Worm (Caenorhabditis elegans) whole organism, early embryonic: ENCODE data around the gene cut-5.

Experiments
- B0310.2 ChIP-seq: sonication (generic microtip); optimal IDR thresholded peaks from 2 replicates; lab custom pipeline; 2016; ENCODE audit warnings: mild to moderate bottlenecking, missing genetic modification characterization, missing compliant biosample characterization
- F13C5.2 ChIP-seq: sonication (generic microtip); optimal IDR thresholded peaks from 2 replicates; lab custom pipeline; 2017; ENCODE audit warnings: mild to moderate bottlenecking, missing genetic modification characterization, inconsistent platforms, missing compliant biosample characterization
- aly-1 ChIP-seq: sonication (generic microtip); optimal IDR thresholded peaks from 2 replicates; lab custom pipeline; 2016; ENCODE audit warnings: missing genetic modification characterization, missing compliant biosample characterization
- ama-1 ChIP-seq: fragments of 150-350 bp; optimal IDR thresholded peaks from 2 replicates; lab custom pipeline; 2014
- ceh-13 ChIP-seq: fragments of 200-800 bp; sonication (Bioruptor generic); optimal IDR thresholded peaks from 2 replicates; lab custom pipeline; 2018; ENCODE audit warnings: mild to moderate bottlenecking, missing genetic modification characterization, missing compliant biosample characterization
- ceh-36 ChIP-seq: sonication (generic microtip); optimal IDR thresholded peaks from 2 replicates; lab custom pipeline; 2016; ENCODE audit warnings: missing genetic modification characterization, inconsistent platforms, missing compliant biosample characterization
- ets-7 ChIP-seq: sonication (generic microtip); optimal IDR thresholded peaks from 2 replicates; lab custom pipeline; 2016; ENCODE audit warnings: missing genotype, missing genetic modification characterization, missing compliant biosample characterization
- flt-1 ChIP-seq: fragments of 200-800 bp; sonication (Bioruptor generic); IDR thresholded peaks from 2 replicates; pipeline ENCODE4 v1.3.6; 2022; ENCODE audit warnings: missing genetic modification characterization, missing compliant biosample characterization
- hmbx-1 ChIP-seq: sonication (generic microtip); optimal IDR thresholded peaks from 2 replicates; lab custom pipeline; 2016; ENCODE audit warnings: mild to moderate bottlenecking, missing genetic modification characterization, missing compliant biosample characterization
- hmg-4 ChIP-seq: fragments of 200-800 bp; sonication (Bioruptor generic); optimal IDR thresholded peaks from 2 replicates; lab custom pipeline; 2018; ENCODE audit warnings: mild to moderate bottlenecking, missing genetic modification characterization, missing compliant biosample characterization
- hnd-1 ChIP-seq: sonication (generic microtip); optimal IDR thresholded peaks from 2 replicates; lab custom pipeline; 2016; ENCODE audit warnings: missing genetic modification characterization, missing compliant biosample characterization
- pes-1 ChIP-seq: fragments of 200-800 bp; sonication (Bioruptor generic); IDR thresholded peaks from 2 replicates; pipeline ENCODE4 v1.3.6; 2022; ENCODE audit warnings: missing genetic modification reagents, missing genetic modification characterization, missing compliant biosample characterization
- scrt-1 ChIP-seq: fragments of 200-800 bp; sonication (Bioruptor generic); IDR thresholded peaks from 2 replicates; pipeline ENCODE4 v1.3.6; 2022; ENCODE audit warnings: missing genetic modification characterization, missing compliant biosample characterization
- sea-1 ChIP-seq: fragments of 200-800 bp; sonication (Bioruptor generic); conservative IDR thresholded peaks from 2 replicates; pipeline ENCODE4 v1.3.6; 2022; ENCODE audit warnings: missing genetic modification characterization, missing compliant biosample characterization
- tbx-11 ChIP-seq: fragments of 200-800 bp; sonication (Bioruptor generic); IDR thresholded peaks from 2 replicates; pipeline ENCODE4 v1.3.6; 2022; ENCODE audit warnings: missing genetic modification characterization, missing compliant biosample characterization
- tbx-37 ChIP-seq: fragments of 200-800 bp; sonication (Bioruptor generic); conservative IDR thresholded peaks from 2 replicates; pipeline ENCODE4 v1.3.6; 2022; ENCODE audit warnings: missing genetic modification reagents, missing genetic modification characterization, missing compliant biosample characterization
- tra-4 ChIP-seq: sonication (generic microtip); optimal IDR thresholded peaks from 2 replicates; lab custom pipeline; 2017; ENCODE audit warnings: missing genetic modification characterization, missing compliant biosample characterization

Gene cut-5

ce11 chrX:10336592-10336991 is 1.4 kb downstream of the cut-5 start:
- TF ChIP-seq ets-7 (tag; lab: Kevin White, UChicago) (no peak), tbx-37 (GFP tag; lab: Robert Waterston, UW) (0 out of 2 replicates have a peak, but pooled peaks have one; percentile 24), aly-1 (tag; lab: Kevin White, UChicago) (peak; percentile 51), ceh-36 (no peak)

DNA sequence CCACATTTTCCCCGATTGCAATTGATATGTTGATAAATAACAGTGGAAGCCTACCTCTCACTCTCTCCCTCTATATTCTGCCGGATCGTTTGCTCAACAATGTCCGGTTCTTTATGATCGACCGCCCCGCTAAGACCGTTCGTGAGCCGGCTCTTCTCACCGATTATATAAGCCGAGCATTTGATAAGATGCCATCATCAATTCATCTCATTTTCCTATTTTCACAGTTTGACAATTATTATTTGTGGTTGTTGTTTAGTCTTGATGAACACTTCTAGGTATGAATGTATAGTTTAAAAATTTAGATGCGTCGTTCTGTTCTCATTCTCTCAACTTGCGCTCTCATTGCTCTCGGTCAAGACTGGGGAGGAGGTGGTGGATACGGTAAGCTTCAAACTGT is 1.9 kb downstream of the cut-5 start, which contains the start of gene idpa-3:
idpa-3 (plus strand) TSS at position 301 of the 400 bp plus-strand sequence.
- no peak for TF ChIP-seq flt-1
- no peak for TF ChIP-seq hnd-1 (tag; lab: Kevin White, UChicago)
- no peak for TF ChIP-seq tbx-37 (GFP tag; lab: Robert Waterston, UW)
- no peak for TF ChIP-seq aly-1 (tag; lab: Kevin White, UChicago)
- no peak for TF ChIP-seq B0310.2
- TF ChIP-seq hmbx-1 (tag; lab: Kevin White, UChicago): no peak
- TF ChIP-seq pes-1 (GFP tag; lab: Robert Waterston, UW): no peak
- TF ChIP-seq scrt-1 (GFP tag; lab: Robert Waterston, UW): no peak
- TF ChIP-seq tbx-11: no peak
- TF ChIP-seq tra-4: no peak
- TF ChIP-seq ceh-13 (GFP tag; lab: Kevin White, UChicago): no peak
- TF ChIP-seq hmg-4 (GFP tag; lab: Kevin White, UChicago): no peak

- no peak for TF ChIP-seq pes-1 (GFP tag; lab: Robert Waterston, UW)
Observed at ce11 chrX:10333301-10333854, 4.6 kb downstream of the cut-5 start, which contains the start of gene R07E3.4. Gene R07E3.4 (minus strand): TSS chrX:10333351.

DNA sequence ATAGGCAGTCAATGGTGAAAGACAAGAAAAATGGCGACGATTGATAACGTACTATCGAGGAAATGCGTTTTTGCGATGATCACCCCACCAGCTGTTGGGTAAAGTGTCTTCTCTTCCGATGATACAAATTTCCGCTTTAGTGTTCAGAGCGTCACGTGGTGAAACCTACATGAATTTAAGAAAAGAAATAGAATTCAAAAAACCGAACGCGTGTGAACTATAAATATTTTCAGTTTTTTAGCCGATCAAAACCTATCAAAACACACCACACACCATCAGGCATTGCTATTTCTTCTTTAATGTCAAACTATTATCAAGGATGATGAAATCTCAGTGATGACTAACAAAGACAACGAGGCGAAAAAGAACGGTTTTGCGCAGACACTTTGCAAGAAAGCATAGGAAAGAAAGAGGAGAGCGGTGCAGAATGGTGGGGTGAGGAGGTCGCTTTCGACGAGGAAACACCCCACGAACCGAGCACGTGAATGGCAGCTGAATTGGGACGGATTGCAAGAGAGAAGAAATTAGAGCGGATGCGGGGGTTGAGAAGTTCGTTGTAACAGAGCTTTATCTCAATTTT is 5.9 kb downstream of the cut-5 start:
- TF ChIP-seq tbx-37 (GFP tag; lab: Robert Waterston, UW) (no peak), aly-1 (tag; lab: Kevin White, UChicago) (no peak), flt-1 (no peak), sea-1 (GFP tag; lab: Robert Waterston, UW) (no peak)

DNA sequence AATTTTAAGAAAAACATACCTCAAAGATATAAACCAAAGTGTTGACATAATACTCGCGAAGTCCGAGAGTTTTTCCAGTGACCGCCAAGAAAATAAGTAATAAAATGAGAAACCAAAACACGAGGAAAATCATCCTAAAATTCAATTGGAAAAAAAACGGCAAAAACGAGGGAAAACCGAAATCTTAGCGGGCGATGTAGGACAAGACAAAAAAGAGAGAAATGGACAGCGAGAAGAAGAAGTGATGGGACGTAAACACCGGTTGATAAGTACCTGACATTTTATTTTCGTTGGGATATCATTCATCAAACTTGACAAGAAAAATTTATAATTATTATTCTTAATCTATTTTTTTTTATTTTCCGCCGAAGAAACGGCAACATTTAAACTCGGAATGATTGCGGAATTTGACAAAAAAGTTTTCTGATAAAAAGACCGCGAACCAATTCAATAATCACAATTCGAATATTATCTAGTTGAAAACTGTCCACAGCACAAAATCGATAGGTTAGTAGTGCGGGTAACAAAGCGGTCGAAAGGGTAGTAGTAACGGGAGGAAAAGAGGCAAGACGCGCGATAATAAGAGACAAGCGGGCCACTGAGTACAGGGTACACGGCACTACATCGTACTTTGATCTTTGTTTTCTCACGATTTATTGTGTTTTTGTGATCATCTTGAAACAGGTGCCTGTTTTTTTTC is 10.5 kb downstream of the cut-5 start, which contains the start of gene acl-5:
acl-5 (minus strand) TSS at position 134 of the 700 bp plus-strand sequence.
- TF ChIP-seq aly-1 (tag; lab: Kevin White, UChicago) (no peak), ceh-36 (no peak), F13C5.2 (tag; lab: Kevin White, UChicago) (no peak), hmbx-1 (tag; lab: Kevin White, UChicago) (no peak), tbx-11 (no peak), tbx-37 (GFP tag; lab: Robert Waterston, UW) (no peak), flt-1 (no peak), pes-1 (GFP tag; lab: Robert Waterston, UW) (no peak), hnd-1 (tag; lab: Kevin White, UChicago) (no peak), tra-4 (no peak), B0310.2 (no peak), sea-1 (GFP tag; lab: Robert Waterston, UW) (no peak), ama-1 (lab: Kevin White, UChicago) (no peak), ets-7 (tag; lab: Kevin White, UChicago) (no peak), scrt-1 (GFP tag; lab: Robert Waterston, UW) (no peak)

- TF ChIP-seq tbx-37 (GFP tag; lab: Robert Waterston, UW): no peak
- no peak for TF ChIP-seq aly-1 (tag; lab: Kevin White, UChicago)
- no peak for TF ChIP-seq ama-1 (lab: Kevin White, UChicago)
- no peak for TF ChIP-seq tra-4
- TF ChIP-seq hmbx-1 (tag; lab: Kevin White, UChicago): no peak
- TF ChIP-seq pes-1 (GFP tag; lab: Robert Waterston, UW): no peak
- TF ChIP-seq tbx-11: no peak
- no peak for TF ChIP-seq hnd-1 (tag; lab: Kevin White, UChicago)
- TF ChIP-seq scrt-1 (GFP tag; lab: Robert Waterston, UW): no peak
- no peak for TF ChIP-seq B0310.2
- no peak for TF ChIP-seq sea-1 (GFP tag; lab: Robert Waterston, UW)
- no peak for TF ChIP-seq hmg-4 (GFP tag; lab: Kevin White, UChicago)
- no peak for TF ChIP-seq ets-7 (tag; lab: Kevin White, UChicago)
- no peak for TF ChIP-seq F13C5.2 (tag; lab: Kevin White, UChicago)
- no peak for TF ChIP-seq ceh-13 (GFP tag; lab: Kevin White, UChicago)
- no peak for TF ChIP-seq flt-1
Observed at ce11 chrX:10321401-10321800, 16.6 kb downstream of the cut-5 start.

DNA sequence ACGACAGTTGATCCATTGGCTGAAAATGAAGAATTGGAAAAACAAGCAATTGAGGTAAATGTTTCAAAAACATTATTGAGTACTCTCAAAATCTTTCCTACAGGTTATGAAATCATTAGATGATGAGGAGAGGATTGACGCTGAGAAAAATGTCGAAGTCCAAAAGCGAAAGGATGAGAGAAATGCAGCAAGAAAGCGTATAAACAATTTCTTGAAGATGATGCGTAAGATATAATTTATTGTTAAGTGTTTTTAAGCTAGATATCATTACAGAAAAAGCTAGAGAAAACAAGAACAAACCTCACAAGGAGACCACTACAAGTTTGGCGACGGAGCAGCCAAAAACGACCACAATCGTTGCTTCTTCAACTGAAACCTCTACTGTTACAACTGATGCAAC is 18.3 kb downstream of the cut-5 start:
- TF ChIP-seq pes-1 (GFP tag; lab: Robert Waterston, UW): no peak
- TF ChIP-seq B0310.2: no peak
- no peak for TF ChIP-seq hmbx-1 (tag; lab: Kevin White, UChicago)
- no peak for TF ChIP-seq ceh-13 (GFP tag; lab: Kevin White, UChicago)
- TF ChIP-seq ama-1 (lab: Kevin White, UChicago): no peak
- no peak for TF ChIP-seq hnd-1 (tag; lab: Kevin White, UChicago)
- no peak for TF ChIP-seq ets-7 (tag; lab: Kevin White, UChicago)
- TF ChIP-seq tbx-37 (GFP tag; lab: Robert Waterston, UW): no peak
- TF ChIP-seq sea-1 (GFP tag; lab: Robert Waterston, UW): no peak
- TF ChIP-seq tra-4: no peak
- TF ChIP-seq F13C5.2 (tag; lab: Kevin White, UChicago): no peak
- TF ChIP-seq tbx-11: no peak
